Fruit fly (Drosophila melanogaster) ovary, adult (tissue): ENCODE results near the gene CG6470.

Experiments used
- CG17801 ChIP-seq: fragments of 200-800 bp; optimal IDR thresholded peaks from 2 replicates; lab custom pipeline; 2019; ENCODE audit warnings: missing biosample characterization, mild to moderate bottlenecking, missing genetic modification characterization, moderate library complexity; ENCODE audit not compliant: partially characterized antibody

Gene CG6470

DNA sequence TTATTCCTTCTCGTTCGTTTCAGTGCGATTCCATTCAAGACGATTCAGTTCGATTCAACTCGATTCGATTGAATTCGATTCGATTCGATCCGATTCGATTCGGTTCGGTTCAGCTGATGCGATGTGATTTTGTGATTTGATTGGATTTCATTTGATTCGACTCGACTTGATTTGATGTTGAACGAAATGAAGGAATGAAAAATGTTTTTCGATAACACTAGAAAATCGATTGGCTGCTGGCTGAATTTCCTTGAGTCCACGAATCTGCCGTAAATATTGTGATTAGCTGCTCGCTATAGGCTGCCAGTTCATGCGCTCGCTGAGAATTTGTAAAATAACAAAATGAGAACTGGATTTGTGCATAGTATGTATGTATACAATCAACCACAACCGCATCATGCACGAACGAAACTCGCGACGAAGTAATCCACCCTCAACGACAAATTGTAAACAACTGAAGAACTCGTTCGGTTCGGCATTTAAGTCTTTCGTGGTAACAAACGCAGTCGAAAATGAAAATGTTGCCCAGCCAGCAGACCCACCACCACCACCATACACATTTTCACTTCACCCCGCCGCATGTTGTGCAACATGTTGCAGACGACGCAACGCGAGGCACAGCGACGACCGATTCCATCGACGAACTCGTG lies 9.6 kb downstream of the CG6470 start, which contains the start of gene Wnt5:
Wnt5 (minus strand) TSS at position 458 of the 650 bp plus-strand sequence.
- peak; percentile 19 for TF ChIP-seq CG17801

- TF ChIP-seq CG17801 = peak; percentile 9
Observed at dm6 chrX:18499679-18500187, 14.9 kb downstream of the CG6470 start, which contains the start of the genes Pgant7 and Xrcc2. TSS of gene Pgant7 (minus strand) at chrX:18499986. TSS of gene Xrcc2 (plus strand) at chrX:18500127.

DNA sequence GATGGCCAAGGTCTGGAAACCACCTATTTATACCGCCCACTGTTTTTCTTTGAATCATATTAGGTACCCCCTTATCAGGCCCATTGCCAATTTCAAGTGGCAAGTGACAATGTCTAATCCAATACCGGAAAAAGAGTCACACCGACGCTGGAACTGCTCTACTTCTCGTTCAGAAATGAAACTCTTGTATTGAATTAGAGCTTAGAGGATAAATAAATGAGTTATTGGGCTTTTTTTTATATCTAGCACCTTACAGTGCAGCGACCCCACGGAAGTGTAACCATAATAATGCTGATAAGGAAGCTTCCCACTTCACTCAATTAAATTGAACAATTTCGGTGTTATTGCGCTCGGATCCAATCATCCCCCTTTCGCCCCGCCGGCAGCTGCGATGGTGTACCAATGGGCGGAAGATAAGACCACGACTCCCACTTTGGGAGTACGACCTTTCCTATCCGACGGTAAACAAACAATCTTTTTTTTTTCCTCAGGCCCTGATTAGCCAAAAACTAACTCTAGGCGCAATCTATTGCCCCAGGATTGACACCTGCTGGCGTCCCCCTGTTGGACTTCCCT lies 20.4 kb downstream of the CG6470 start, which contains the start of gene CG15043:
CG15043 (minus strand) TSS at position 4 of the 576 bp plus-strand sequence.
- TF ChIP-seq CG17801 = no peak

DNA sequence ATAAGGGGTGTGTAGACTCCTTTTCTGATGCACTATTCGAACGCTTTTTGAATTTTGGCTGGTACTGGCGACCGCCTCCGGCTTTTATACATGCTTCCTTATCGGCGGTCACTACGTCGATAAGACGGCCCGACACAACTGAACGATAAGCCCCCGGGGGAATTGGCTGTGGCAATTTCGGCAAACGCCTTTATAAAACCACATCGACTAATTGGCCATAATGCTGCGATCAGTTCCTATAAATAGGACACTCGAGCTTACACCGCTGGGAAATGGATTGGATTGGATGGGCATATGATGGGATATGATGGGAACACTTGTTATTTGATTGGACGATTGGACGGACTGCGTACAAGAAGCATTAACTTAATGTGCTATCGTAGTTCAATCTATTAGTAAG lies 22.7 kb downstream of the CG6470 start, which contains the start of gene CG15044:
CG15044 (minus strand) TSS at position 66 of the 400 bp plus-strand sequence.
- no peak for TF ChIP-seq CG17801

- TF ChIP-seq CG17801 = no peak
Observed at dm6 chrX:18489509-18489908, 25.2 kb downstream of the CG6470 start, which contains the start of gene CG15046. TSS of gene CG15046 (minus strand) at chrX:18489620.

DNA sequence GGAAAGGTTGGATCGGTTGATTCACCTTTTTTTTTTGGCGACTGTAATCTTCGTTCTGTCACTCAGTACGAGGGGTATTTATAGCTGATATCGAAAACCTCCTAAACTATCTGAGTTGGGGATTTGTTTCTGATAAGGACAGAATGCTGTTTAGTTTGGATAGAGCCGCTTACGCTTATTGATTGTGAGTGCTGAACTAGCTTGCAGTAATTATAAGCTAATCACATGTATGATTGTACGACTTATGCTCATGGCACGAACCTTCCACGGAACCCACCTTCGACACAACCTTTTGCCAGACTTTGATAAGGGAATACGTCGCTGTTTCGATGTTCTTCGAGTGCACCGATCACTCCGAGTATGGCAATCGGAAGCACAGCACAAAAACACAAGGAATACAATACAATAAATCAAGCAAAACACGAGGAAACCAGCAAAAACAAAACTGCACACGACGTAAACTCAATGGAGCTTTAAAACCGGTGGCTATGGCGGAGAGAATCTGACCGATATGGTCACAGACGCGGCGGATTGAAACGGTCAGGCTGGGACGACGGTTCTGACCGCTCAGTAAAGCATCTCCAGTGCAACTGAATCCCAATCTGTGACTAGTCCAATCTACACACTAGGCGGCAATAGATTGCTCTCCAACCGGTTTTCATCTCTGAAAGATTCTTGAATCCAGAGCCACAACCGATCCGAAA lies 28.2 kb downstream of the CG6470 start, which contains the start of gene psh:
psh (minus strand) TSS at position 566 of the 704 bp plus-strand sequence.
- TF ChIP-seq CG17801 = no peak

DNA sequence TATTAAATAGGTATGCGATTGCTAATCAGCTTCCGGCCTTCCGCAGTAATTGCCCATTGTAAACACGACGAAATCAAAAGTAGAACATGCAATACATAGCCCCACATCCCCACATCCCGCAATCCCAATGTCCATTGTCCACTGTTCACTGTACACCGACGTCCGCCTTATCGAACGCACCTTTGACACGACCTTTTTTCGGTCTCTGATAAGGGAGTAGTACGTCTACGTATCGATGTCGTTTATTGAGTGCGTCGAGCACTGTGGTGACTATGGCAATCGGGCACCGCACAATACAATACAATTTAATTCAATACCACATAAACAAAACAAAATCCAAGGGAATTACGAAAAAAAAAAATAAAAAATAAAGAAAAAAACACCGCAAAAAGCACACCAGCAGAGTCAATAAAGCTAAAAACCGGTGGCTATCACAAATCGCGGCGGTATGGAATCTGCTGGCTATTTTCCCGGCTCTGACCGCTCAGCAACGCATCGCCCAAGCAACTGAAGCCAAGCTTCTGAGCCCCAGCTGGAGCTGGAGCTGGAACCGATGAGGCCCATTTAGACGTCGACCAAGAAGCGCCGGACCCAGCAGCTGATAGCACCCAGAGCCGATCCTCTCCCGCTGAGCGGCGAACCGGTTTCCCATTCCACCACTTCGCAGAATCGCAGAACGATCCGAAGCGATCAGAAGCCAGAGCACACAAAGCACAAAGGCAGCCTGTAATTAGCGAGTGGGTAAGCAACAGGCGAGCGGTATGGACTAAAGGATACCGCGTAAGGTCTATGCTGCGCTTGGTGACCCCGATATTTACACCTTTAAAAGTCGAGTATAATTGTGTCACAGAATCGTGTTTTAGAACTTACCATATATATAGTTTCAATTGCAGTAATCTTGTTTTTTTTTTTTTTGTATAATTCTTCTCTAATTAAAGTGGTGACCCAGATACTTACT lies 31.1 kb downstream of the CG6470 start, which contains the start of gene Hayan:
Hayan (minus strand) TSS at position 512 of the 958 bp plus-strand sequence.
- TF ChIP-seq CG17801 = no peak

DNA sequence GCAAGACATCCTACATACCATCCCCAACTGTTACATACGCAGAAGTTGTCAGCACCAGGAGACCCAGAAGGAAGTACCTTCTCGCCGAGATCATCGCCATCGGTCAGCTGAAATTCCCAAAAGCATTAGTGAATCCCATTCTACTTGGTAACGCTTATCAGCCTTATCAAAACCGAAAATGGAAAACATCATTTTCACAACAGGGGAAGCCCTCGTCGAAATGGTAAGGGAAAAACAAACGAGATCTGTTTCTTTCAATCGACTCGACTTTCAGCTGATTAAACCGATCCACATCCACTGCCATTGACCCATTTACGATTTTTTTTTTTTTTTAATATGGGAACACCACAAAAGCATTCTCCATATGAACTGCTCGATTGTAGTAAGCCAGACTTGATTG lies 32.1 kb downstream of the CG6470 start:
- TF ChIP-seq CG17801 = no peak

- TF ChIP-seq CG17801 = peak; percentile 74
Observed at dm6 chrX:18479307-18480134, 35.1 kb downstream of the CG6470 start, which contains the start of gene CG32547. TSS of gene CG32547 (minus strand) at chrX:18479487.

- TF ChIP-seq CG17801 = no peak
Observed at dm6 chrX:18467881-18468280, 46.8 kb downstream of the CG6470 start.
